Worm (Caenorhabditis elegans) whole organism, L4/young adult: ENCODE results near the gene C04F6.7.

Experiments used
- W03F9.2 ChIP-seq: fragments of 150-350 bp; optimal IDR thresholded peaks from 2 replicates; lab custom pipeline; 2014; ENCODE audit warnings: missing biosample characterization, missing genetic modification characterization
- dao-5 ChIP-seq: sonication (generic microtip); optimal IDR thresholded peaks from 2 replicates; lab custom pipeline; 2016; ENCODE audit warnings: missing genotype, missing genetic modification characterization, moderate library complexity, missing compliant biosample characterization

DNA sequence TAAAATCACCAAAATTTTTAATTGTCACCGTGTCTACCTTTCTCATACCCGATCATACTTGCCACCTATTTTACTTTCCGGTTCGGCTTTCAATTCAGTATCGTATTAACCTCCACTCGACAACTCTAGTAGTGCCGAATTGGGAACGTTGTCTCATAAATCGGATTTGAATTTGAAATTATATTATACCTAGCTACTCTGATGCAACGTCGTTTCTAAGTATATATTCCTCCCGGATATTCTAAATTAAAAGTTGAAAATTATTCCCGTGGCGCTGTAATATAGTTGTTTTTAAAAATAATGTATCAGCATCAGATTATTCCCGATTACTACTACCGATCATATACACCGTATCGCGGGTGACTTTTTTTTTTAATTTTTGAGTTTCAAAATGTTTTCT is 50.3 kb downstream of the C04F6.7 start, which contains the start of gene ZK563.2:
- TF ChIP-seq W03F9.2 (tag; lab: Kevin White, UChicago) (no peak), dao-5 (no peak)
